Fruit fly (Drosophila melanogaster): ENCODE measurements around the gene CG12470.

- TF ChIP-seq CG8159 (tag; optimal IDR thresholded peaks at IDR 0.05) (peak; percentile 68), gl (tag; optimal IDR thresholded peaks at IDR 0.05) (no peak), CG17806 (tag; optimal IDR thresholded peaks at IDR 0.05) (peak; percentile 58), Snoo (tag; optimal IDR thresholded peaks at IDR 0.05) (peak; percentile 26), CG14655 (GFP tag; optimal IDR thresholded peaks at IDR 0.05) (peak; percentile 50), CG13204 (GFP tag; optimal IDR thresholded peaks at IDR 0.05) (peak; percentile 49), CG9948 (tag; optimal IDR thresholded peaks at IDR 0.05) (peak; percentile 49), CG34367 (tag; optimal IDR thresholded peaks at IDR 0.05) (peak; percentile 10), Pif1A (GFP tag; optimal IDR thresholded peaks at IDR 0.05) (peak; percentile 36), fd96Ca (GFP tag; IDR thresholded peaks at IDR 0.05) (no peak)
Observed at dm6 chrX:334624-335292, 27.3 kb downstream of the CG12470 start.

All from whole organism, pupa.